Fruit fly (Drosophila melanogaster) whole organism, adult: ENCODE measurements around the gene CG13392.

ENCODE experiments used
- CG12768 ChIP-seq: fragments of 200-800 bp; sonication (Bioruptor generic); optimal IDR thresholded peaks from 2 replicates; lab custom pipeline; 2017; ENCODE audit warnings: missing biosample characterization, missing genetic modification characterization, mild to moderate bottlenecking, moderate library complexity, missing genetic modification reagents
- CG14711 ChIP-seq: fragments of 200-800 bp; sonication (Bioruptor generic); optimal IDR thresholded peaks from 2 replicates; lab custom pipeline; 2018; ENCODE audit warnings: missing biosample characterization, mild to moderate bottlenecking, missing genetic modification characterization, moderate library complexity
- CG33017 ChIP-seq: fragments of 200-800 bp; sonication (Bioruptor generic); optimal IDR thresholded peaks from 2 replicates; lab custom pipeline; 2018; ENCODE audit warnings: missing biosample characterization, mild to moderate bottlenecking, missing genetic modification characterization, moderate library complexity
- Crg-1 ChIP-seq: fragments of 200-800 bp; sonication (Bioruptor generic); optimal IDR thresholded peaks from 2 replicates; lab custom pipeline; 2016; ENCODE audit warnings: missing biosample characterization, missing genetic modification characterization
- Hr96 ChIP-seq: fragments of 200-800 bp; sonication (Bioruptor generic); optimal IDR thresholded peaks from 2 replicates; lab custom pipeline; 2016; ENCODE audit warnings: missing biosample characterization, missing genetic modification characterization
- Mnt ChIP-seq: fragments of 200-800 bp; sonication (Bioruptor generic); optimal IDR thresholded peaks from 2 replicates; lab custom pipeline; 2016; ENCODE audit warnings: missing biosample characterization, mild to moderate bottlenecking, missing genetic modification characterization
- cic ChIP-seq: fragments of 200-800 bp; sonication (Bioruptor generic); optimal IDR thresholded peaks from 2 replicates; lab custom pipeline; 2017; ENCODE audit warnings: missing biosample characterization, mild to moderate bottlenecking, missing genetic modification characterization, moderate library complexity
- kay ChIP-seq: fragments of 200-800 bp; sonication (Bioruptor generic); peaks from one replicate; lab custom pipeline; 2016; ENCODE audit warnings: missing biosample characterization, missing genetic modification characterization, borderline replicate concordance
- tj ChIP-seq: fragments of 200-800 bp; sonication (Bioruptor generic); optimal IDR thresholded peaks from 3 replicates; lab custom pipeline; 2017; ENCODE audit warnings: missing biosample characterization, mild to moderate bottlenecking, missing genetic modification characterization, moderate library complexity

dm6 chr2L:8414887-8415883 lies 32.6 kb upstream of the CG13392 start, which contains the start of the genes CG13398 and Akap200:
- TF ChIP-seq kay (no peak), Mnt (GFP tag; lab: Kevin White, UChicago) (no peak), CG12768 (GFP tag; lab: Kevin White, UChicago) (peak; percentile 48), Crg-1 (no peak), Hr96 (GFP tag; lab: Kevin White, UChicago) (no peak), tj (GFP tag; lab: Kevin White, UChicago) (peak; percentile 17), CG33017 (tag; lab: Kevin White, UChicago) (peak; percentile 51), CG14711 (tag; lab: Kevin White, UChicago) (no peak), cic (GFP tag; lab: Kevin White, UChicago) (no peak)
